Worm (Caenorhabditis elegans) whole organism, L4/young adult: Measurements from ENCODE around the gene F41F3.9.

Experiments
- W03F9.2 ChIP-seq: fragments of 150-350 bp; optimal IDR thresholded peaks from 2 replicates; lab custom pipeline; 2014; ENCODE audit warnings: missing biosample characterization, missing genetic modification characterization
- dao-5 ChIP-seq: sonication (generic microtip); optimal IDR thresholded peaks from 2 replicates; lab custom pipeline; 2016; ENCODE audit warnings: missing genotype, missing genetic modification characterization, moderate library complexity, missing compliant biosample characterization
- him-1 ChIP-seq: sonication (generic microtip); optimal IDR thresholded peaks from 2 replicates; lab custom pipeline; 2016; ENCODE audit warnings: missing genotype, missing genetic modification reagents, missing genetic modification characterization, missing compliant biosample characterization

F41F3.9 gene

ce11 chrV:4648527-4648926, 6.7 kb upstream of the F41F3.9 start, which contains the start of gene F41F3.8:
TSS of gene F41F3.8 (plus strand) at chrV:4648827.
- TF ChIP-seq him-1 (tag; lab: Kevin White, UChicago) (no peak), W03F9.2 (no peak), dao-5 (tag; lab: Kevin White, UChicago) (no peak)

- TF ChIP-seq W03F9.2 (no peak), him-1 (tag; lab: Kevin White, UChicago) (no peak), dao-5 (tag; lab: Kevin White, UChicago) (no peak)
Measured at ce11 chrV:4649649-4650384, 5.5 kb upstream of the F41F3.9 start.

DNA sequence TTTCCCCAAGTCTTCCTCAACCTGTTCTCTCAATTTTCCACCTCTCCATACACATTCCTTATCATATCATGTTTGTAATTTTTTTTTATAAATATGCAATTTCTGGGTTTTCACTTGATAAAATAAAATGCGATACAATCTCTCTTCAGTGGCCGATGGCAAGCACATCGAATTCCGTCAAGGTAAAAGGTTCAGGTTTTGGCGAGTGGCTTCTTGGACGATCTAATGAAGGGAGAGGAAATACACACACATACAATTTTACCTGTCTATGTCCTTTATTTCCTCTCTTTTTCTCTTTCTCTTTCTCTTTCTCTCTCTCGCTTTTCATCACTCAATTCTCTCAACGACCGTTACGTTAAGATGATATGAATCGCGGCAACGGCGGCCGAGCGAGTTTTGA, 3.8 kb upstream of the F41F3.9 start:
- TF ChIP-seq W03F9.2 (no peak), him-1 (tag; lab: Kevin White, UChicago) (no peak), dao-5 (tag; lab: Kevin White, UChicago) (no peak)

DNA sequence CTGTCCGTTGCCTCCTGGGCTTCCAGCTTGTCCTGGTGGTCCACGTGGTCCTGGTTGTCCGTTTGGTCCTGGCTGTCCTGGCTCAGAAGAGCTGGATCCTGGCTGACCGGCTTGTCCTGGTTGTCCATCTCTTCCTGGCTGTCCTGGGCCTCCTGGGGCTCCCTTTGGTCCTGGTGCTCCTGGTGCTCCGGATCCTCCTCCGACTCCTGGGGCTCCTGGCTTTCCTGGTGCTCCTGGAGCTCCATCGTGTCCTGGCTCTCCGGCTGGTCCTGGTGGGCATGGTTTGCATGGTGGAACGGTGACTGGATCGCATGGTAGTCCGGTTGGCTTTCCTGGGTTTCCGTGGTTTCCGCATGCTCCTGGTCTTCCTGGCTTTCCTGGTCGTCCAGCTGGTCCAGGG, 2.2 kb upstream of the F41F3.9 start:
- TF ChIP-seq him-1 (tag; lab: Kevin White, UChicago), result no peak

DNA sequence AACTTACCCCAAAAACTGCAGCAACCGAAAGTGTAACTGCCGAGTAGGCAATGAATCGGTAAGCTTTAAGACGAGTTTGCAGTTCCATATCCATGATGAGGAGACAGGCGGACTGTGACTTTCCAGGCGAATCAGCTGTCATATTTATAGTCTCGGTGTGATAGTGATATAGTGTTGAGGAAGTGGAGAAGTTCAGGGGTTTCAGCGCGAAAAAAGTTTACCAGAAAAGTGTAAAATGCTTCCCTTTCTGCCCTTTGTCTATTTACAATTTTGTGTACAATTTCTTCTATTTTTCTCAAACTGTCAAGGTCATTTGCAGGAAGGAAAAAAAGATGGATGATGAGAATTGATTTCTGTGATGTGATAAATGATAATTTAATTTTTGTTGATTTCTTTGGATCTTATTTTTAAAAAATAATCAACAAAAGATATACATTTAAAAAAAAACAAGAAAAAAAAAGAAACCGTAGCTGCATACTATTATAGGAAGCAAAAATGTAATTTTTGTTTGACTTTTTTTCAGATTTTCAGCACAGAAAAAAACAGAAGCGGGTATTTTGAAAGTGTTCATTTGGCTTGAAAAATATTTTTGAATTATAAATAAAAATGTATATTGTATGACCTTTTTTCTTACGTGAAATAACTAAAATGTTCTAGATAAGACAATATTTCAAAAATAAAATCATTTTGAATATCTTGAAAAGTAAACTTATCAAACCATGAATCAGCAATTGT, 1.2 kb upstream of the F41F3.9 start, which contains the start of the genes col-139 and F41F3.1:
Gene col-139 (minus strand): TSS at position 101 of the 735 bp plus-strand sequence.
Gene F41F3.1 (plus strand): TSS at position 685 of the 735 bp plus-strand sequence.
- TF ChIP-seq dao-5 (tag; lab: Kevin White, UChicago) (no peak), W03F9.2 (no peak), him-1 (tag; lab: Kevin White, UChicago) (no peak)

ce11 chrV:4662400-4662799, 7.1 kb downstream of the F41F3.9 start, which contains the start of gene srx-74:
TSS of gene srx-74 (minus strand) at chrV:4662500.
- TF ChIP-seq dao-5 (tag; lab: Kevin White, UChicago) (no peak), W03F9.2 (no peak), him-1 (tag; lab: Kevin White, UChicago) (no peak)

ce11 chrV:4665651-4666050, 10.4 kb downstream of the F41F3.9 start, which contains the start of gene srx-73:
TSS of gene srx-73 (minus strand) at chrV:4665751.
- TF ChIP-seq him-1 (tag; lab: Kevin White, UChicago), result no peak
- TF ChIP-seq dao-5 (tag; lab: Kevin White, UChicago), result no peak
- no peak for TF ChIP-seq W03F9.2

ce11 chrV:4667062-4667461, 11.8 kb downstream of the F41F3.9 start:
- TF ChIP-seq dao-5 (tag; lab: Kevin White, UChicago), result no peak

DNA sequence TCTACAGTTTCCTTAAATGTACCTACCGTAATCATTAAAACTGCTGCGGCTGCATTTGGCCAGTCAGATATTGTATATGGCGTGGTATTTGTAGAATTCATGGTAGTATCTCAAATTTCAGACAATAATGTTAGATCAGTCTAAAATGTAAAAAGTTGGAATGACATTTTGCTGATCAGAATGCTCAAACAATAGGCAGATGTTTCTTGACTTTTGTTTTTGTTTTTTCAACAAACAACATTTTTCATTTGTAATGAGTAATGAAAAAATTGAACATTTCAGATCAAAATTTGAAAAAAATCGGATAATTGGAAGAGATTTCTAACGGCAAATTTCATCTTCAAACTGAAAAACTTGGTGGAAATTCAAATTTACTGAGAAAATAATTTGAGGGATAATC, 13.4 kb downstream of the F41F3.9 start, which contains the start of gene srx-77:
Gene srx-77 (minus strand): TSS at position 101 of the 400 bp plus-strand sequence.
- TF ChIP-seq dao-5 (tag; lab: Kevin White, UChicago) (no peak), him-1 (tag; lab: Kevin White, UChicago) (no peak), W03F9.2 (no peak)

- TF ChIP-seq him-1 (tag; lab: Kevin White, UChicago), result no peak
- TF ChIP-seq W03F9.2, result no peak
- no peak for TF ChIP-seq dao-5 (tag; lab: Kevin White, UChicago)
Measured at ce11 chrV:4672487-4672886, 17.2 kb downstream of the F41F3.9 start, which contains the start of gene K03B4.9. TSS of gene K03B4.9 (minus strand) at chrV:4672587.

DNA sequence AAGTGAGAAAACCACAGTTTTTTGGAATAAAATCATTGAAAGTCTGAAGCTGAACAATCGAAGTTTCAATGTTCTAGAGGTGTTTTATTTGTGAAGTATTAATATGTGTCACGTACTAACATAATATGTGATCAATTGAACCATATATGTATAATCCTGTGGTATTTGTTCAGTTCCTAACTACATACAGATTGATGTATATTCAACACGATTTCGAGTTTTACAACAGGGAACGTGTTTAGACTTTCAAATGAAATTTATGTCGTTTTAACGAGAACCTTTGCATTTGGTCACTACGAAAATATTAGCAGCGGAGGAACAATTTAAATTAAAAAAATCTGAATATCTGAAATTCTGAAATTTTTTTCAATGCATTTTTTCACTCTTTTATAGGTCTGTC, 19.2 kb downstream of the F41F3.9 start, which contains the start of gene K03B4.8:
Gene K03B4.8 (minus strand): TSS at position 101 of the 400 bp plus-strand sequence.
- TF ChIP-seq dao-5 (tag; lab: Kevin White, UChicago), result no peak
- no peak for TF ChIP-seq him-1 (tag; lab: Kevin White, UChicago)
- no peak for TF ChIP-seq W03F9.2

DNA sequence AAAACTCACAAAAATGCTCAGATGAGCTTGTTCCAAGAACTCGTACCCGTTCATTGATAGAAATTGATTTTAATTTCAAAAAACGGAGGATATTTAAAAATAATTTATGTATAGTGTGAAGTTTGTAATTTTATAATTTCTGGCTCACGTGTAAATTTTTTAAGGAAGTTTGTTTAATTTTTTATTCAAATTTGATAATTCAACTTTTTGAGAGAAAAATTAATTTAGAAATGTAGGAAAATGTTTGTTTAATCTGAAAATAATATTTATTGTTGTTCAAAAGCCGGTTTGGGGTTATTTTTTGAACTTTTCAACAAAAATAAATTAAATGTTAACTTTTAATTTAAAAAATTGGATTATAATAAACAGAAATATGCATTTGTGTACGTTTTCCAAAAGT, 20.8 kb downstream of the F41F3.9 start, which contains the start of gene K03B4.6:
Gene K03B4.6 (minus strand): TSS at position 101 of the 400 bp plus-strand sequence.
- TF ChIP-seq dao-5 (tag; lab: Kevin White, UChicago), result no peak
- no peak for TF ChIP-seq him-1 (tag; lab: Kevin White, UChicago)
- TF ChIP-seq W03F9.2, result no peak

DNA sequence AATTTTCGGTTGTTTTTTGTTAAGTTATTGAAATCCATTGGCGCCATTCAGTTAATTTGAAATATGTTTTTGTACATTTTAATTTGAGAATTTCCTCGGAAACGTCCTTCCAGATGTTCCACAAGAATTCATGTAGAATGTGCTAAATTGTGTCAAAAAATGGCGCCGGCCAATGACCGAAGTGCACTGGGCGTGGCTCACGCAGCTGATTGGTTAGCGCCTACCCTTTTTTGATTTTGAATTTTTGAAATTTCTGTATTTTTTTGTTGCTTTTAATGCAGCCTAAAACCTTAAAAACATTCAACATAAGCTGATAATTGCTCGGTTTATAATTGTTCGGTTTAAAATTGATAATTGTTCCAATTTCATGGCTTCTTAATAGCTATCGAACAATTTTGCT, 21.5 kb downstream of the F41F3.9 start:
- TF ChIP-seq dao-5 (tag; lab: Kevin White, UChicago) (no peak), him-1 (tag; lab: Kevin White, UChicago) (no peak), W03F9.2 (no peak)

- no peak for TF ChIP-seq W03F9.2
- no peak for TF ChIP-seq him-1 (tag; lab: Kevin White, UChicago)
- TF ChIP-seq dao-5 (tag; lab: Kevin White, UChicago), result no peak
Measured at ce11 chrV:4681670-4682069, 26.4 kb downstream of the F41F3.9 start, which contains the start of gene K03B4.4. TSS of gene K03B4.4 (plus strand) at chrV:4681970.
